Fruit fly (Drosophila melanogaster): ENCODE measurements around the gene knk.

The knk gene

DNA sequence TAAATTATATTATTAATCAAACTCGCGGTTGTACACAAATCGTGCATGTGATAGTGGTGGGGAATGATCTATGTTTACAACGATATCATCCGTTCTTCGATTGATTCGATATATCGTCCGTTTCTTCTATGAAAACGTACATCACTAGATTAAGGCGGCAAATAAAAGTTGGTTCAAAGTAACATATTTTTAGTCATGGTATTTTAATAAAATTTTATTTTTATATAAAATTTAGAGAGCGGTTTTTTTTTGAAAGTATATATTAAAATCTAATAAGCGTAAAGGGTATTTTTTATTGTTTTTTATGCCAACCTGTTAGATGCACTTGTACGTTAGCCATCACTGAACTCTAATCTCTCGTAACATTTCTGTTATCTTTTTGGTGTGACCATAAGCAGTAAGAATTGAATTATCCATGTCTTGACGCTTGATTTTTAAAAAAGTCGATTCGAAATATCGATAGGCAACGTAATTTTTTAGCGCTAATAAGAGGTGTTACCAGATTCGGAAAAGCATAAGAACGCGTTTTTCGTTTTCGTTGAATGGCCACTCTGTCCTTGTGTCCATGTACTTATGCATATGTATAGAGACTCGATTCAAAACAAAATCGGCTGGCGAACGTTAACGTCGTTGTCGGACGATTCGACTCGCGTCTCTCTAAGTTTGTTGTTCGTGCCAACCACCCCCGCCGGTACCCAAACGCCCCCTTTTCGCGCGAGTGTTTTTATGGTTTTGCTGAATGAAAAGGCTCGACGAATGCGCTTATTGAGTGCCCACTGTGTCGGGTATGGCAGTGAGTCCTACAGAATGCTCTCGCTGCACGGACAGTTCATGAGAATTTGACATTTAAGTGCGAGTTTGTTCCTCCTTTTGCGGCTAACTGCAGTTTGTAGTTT is 18.9 kb upstream of the knk start, which contains the start of the genes TAF1B and Invadolysin (continued):
- TF ChIP-seq Elba2 (GFP tag; optimal IDR thresholded peaks at IDR 0.05) (peak; percentile 48), sob (GFP tag; IDR thresholded peaks at IDR 0.05) (peak; percentile 53; the same call in 1 of the 2 replicates), Atf6 (GFP tag; IDR thresholded peaks at IDR 0.05) (peak; percentile 61; the same call in 1 of the 2 replicates), kay (GFP tag; optimal IDR thresholded peaks at IDR 0.05) (peak; percentile 2), CG31441 (GFP tag; IDR thresholded peaks at IDR 0.05) (peak; percentile 57; the same call in 1 of the 2 replicates), nom (GFP tag; optimal IDR thresholded peaks at IDR 0.05) (no peak), sd (tag; optimal IDR thresholded peaks at IDR 0.05) (no peak), hkb (optimal IDR thresholded peaks at IDR 0.05) (no peak), hkb (GFP tag; IDR thresholded peaks at IDR 0.05) (peak; percentile 45), dimm (GFP tag; IDR thresholded peaks at IDR 0.05) (no peak), eve (GFP tag; optimal IDR thresholded peaks at IDR 0.05) (peak in 1 of 2 experiments; percentile 74), Awh (GFP tag; IDR thresholded peaks at IDR 0.05) (no peak), CG10654 (GFP tag; optimal IDR thresholded peaks at IDR 0.05) (peak; percentile 17), nerfin-2 (GFP tag; IDR thresholded peaks at IDR 0.05; ENCODE audit: partially characterized antibody) (peak; percentile 53), NfI (GFP tag; optimal IDR thresholded peaks at IDR 0.05) (peak; percentile 22), sens-2 (GFP tag; IDR thresholded peaks at IDR 0.05) (no peak), D19B (GFP tag; optimal IDR thresholded peaks at IDR 0.05) (no peak), Fer2 (tag; optimal IDR thresholded peaks at IDR 0.05) (peak; percentile 32), CG16813 (GFP tag; IDR thresholded peaks at IDR 0.05; ENCODE audit: partially characterized antibody) (peak; percentile 91), CG15011 (GFP tag; optimal IDR thresholded peaks at IDR 0.05) (no peak), CG12659 (GFP tag; optimal IDR thresholded peaks at IDR 0.05) (peak; percentile 85), dmrt99B (tag; optimal IDR thresholded peaks at IDR 0.05) (peak; percentile 22), CG13624 (GFP tag; optimal IDR thresholded peaks at IDR 0.05) (peak; percentile 54), CG17612 (GFP tag; IDR thresholded peaks at IDR 0.05) (0 out of 2 replicates have a peak, but pooled peaks have one; percentile 4), Drgx (GFP tag; IDR thresholded peaks at IDR 0.05) (peak; percentile 25; the same call in 1 of the 2 replicates), CG17186 (GFP tag; optimal IDR thresholded peaks at IDR 0.05) (peak; percentile 38), CG30020 (tag; optimal IDR thresholded peaks at IDR 0.05) (peak; percentile 49), CG7928 (GFP tag; optimal IDR thresholded peaks at IDR 0.05) (peak; percentile 17), Xrp1 (GFP tag; IDR thresholded peaks at IDR 0.05) (peak; percentile 66; the same call in 1 of the 2 replicates), wek (GFP tag; optimal IDR thresholded peaks at IDR 0.05) (peak; percentile 35), gsb (GFP tag; IDR thresholded peaks at IDR 0.05) (no peak), pros (GFP tag; optimal IDR thresholded peaks at IDR 0.05) (peak; percentile 20), gem (tag; optimal IDR thresholded peaks at IDR 0.05) (peak; percentile 73), gfzf (GFP tag; optimal IDR thresholded peaks at IDR 0.05) (peak; percentile 99), sens (GFP tag) (peak; percentile 94), CG1647 (GFP tag; optimal IDR thresholded peaks at IDR 0.05) (peak; percentile 14), Trl (optimal IDR thresholded peaks at IDR 0.05) (no peak), Trl (GFP tag; optimal IDR thresholded peaks at IDR 0.05) (no peak), run (tag; optimal IDR thresholded peaks at IDR 0.05) (peak; percentile 15), inv (GFP tag; IDR thresholded peaks at IDR 0.05; ENCODE audit: partially characterized antibody) (peak; percentile 94), Vsx1 (GFP tag; optimal IDR thresholded peaks at IDR 0.05) (no peak), cas (GFP tag; IDR thresholded peaks at IDR 0.05) (peak; percentile 45; the same call in 1 of the 2 replicates), CG34376 (GFP tag; optimal IDR thresholded peaks at IDR 0.05) (peak; percentile 5), CG6683 (GFP tag; optimal IDR thresholded peaks at IDR 0.05) (no peak), her (GFP tag; optimal IDR thresholded peaks at IDR 0.05) (peak; percentile 59), Hmx (GFP tag; optimal IDR thresholded peaks at IDR 0.05) (peak; percentile 22), twi (tag; optimal IDR thresholded peaks at IDR 0.05) (no peak), Antp (GFP tag; optimal IDR thresholded peaks at IDR 0.05) (peak; percentile 52), CG6272 (GFP tag; IDR thresholded peaks at IDR 0.05) (peak; percentile 64)

All from whole organism, embryonic.